Worm (Caenorhabditis elegans): ENCODE results near the gene sams-3.

Gene sams-3

DNA sequence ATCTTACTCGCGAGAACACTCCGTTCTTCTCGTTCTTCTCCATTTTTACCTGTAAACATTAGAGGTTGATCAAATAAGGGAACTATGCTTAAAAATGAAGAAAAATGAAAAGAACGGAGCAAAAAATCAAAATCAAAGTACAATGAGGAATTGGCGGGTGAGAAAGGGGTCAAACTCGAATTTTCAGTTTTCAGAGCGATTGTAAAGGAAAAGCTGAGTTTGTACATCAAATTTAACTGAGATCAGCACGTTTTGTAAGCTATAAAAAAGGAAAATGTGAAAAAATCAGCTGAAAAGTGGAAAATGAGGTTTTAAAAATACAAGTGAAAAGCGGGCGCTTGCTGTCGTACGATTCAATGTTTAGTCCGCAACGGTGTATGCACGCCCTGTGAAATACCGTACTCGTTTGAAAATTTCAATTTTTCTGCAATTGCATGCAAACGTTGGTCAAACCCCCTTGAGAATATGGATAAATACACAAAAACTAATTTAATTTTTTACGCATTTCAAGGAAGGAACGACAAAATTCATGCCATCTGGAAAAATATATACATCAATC lies 34.3 kb upstream of the sams-3 start, which contains the start of gene oops-1:
oops-1 (minus strand) TSS at position 51 of the 559 bp plus-strand sequence.
- TF ChIP-seq dsc-1 (tag; optimal IDR thresholded peaks at IDR 0.05) (no peak), aly-2 (tag; optimal IDR thresholded peaks at IDR 0.05) (no peak), snpc-4 (tag; optimal IDR thresholded peaks at IDR 0.05) (no peak), nhr-20 (tag; optimal IDR thresholded peaks at IDR 0.05) (no peak), blmp-1 (tag; optimal IDR thresholded peaks at IDR 0.05) (no peak), ceh-63 (GFP tag; optimal IDR thresholded peaks at IDR 0.05) (no peak), pag-3 (tag; optimal IDR thresholded peaks at IDR 0.05; ENCODE audit: borderline replicate concordance, insufficient read depth) (no peak), hlh-4 (tag; optimal IDR thresholded peaks at IDR 0.05) (no peak), unc-130 (tag; optimal IDR thresholded peaks at IDR 0.05) (no peak), sup-37 (GFP tag; optimal IDR thresholded peaks at IDR 0.05) (no peak), lin-13 (GFP tag; optimal IDR thresholded peaks at IDR 0.05) (no peak), ces-1 (GFP tag; optimal IDR thresholded peaks at IDR 0.05) (no peak), lir-3 (tag; optimal IDR thresholded peaks at IDR 0.05; ENCODE audit: poor library complexity) (no peak), egl-27 (tag; optimal IDR thresholded peaks at IDR 0.05) (no peak), ama-1 (optimal IDR thresholded peaks at IDR 0.05) (no peak), ceh-8 (GFP tag; optimal IDR thresholded peaks at IDR 0.05) (no peak)

DNA sequence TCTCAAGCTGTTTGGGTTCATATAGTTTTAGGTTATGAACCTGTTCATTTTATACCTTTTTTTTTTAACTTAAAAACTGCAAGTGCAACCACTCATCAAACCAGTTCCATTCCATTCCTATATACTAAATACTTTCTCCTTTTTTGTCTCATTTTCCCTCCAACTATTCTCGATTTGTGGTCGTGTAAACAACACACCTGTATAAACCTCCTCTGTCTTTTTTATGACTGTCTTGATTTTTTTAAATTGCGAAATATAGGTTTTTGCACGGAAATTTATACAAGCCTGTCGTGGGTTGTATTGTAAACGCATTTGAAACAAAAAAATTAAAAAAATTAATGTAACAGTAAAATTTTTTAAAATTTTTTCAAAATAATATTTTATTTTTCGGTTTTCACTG lies 32.0 kb upstream of the sams-3 start:
- TF ChIP-seq nhr-85 (tag) (peak; percentile 51), dpl-1 (GFP tag; optimal IDR thresholded peaks at IDR 0.05) (no peak), nhr-237 (tag; optimal IDR thresholded peaks at IDR 0.05) (no peak), lsy-2 (tag; optimal IDR thresholded peaks at IDR 0.05) (no peak), mab-9 (GFP tag; IDR thresholded peaks at IDR 0.05) (no peak), mep-1 (tag; optimal IDR thresholded peaks at IDR 0.05) (no peak), unc-98 (GFP tag; IDR thresholded peaks at IDR 0.05) (no peak), C04F5.9 (tag; optimal IDR thresholded peaks at IDR 0.05) (no peak), skn-1 (tag; optimal IDR thresholded peaks at IDR 0.05) (peak; percentile 23), egl-13 (tag; optimal IDR thresholded peaks at IDR 0.05) (no peak), pag-3 (tag; optimal IDR thresholded peaks at IDR 0.05; ENCODE audit: borderline replicate concordance, insufficient read depth) (no peak), fos-1 (tag; optimal IDR thresholded peaks at IDR 0.05) (no peak), egl-27 (tag; optimal IDR thresholded peaks at IDR 0.05) (no peak), F16B12.6 (tag; optimal IDR thresholded peaks at IDR 0.05) (no peak), unc-62 (GFP tag; optimal IDR thresholded peaks at IDR 0.05) (no peak), xbp-1 (tag; optimal IDR thresholded peaks at IDR 0.05) (no peak), snu-23 (GFP tag; optimal IDR thresholded peaks at IDR 0.05) (no peak), grh-1 (GFP tag; IDR thresholded peaks at IDR 0.05) (no peak), pax-3 (tag; optimal IDR thresholded peaks at IDR 0.05) (no peak), efl-1 (optimal IDR thresholded peaks at IDR 0.05) (no peak), efl-1 (GFP tag; optimal IDR thresholded peaks at IDR 0.05 in 1 of 2) (no peak), sox-4 (tag; optimal IDR thresholded peaks at IDR 0.05) (no peak), nhr-90 (tag; optimal IDR thresholded peaks at IDR 0.05; ENCODE audit: poor library complexity) (no peak), tbx-2 (tag; optimal IDR thresholded peaks at IDR 0.05) (no peak), nhr-47 (tag; optimal IDR thresholded peaks at IDR 0.05) (no peak), ceh-82 (tag; optimal IDR thresholded peaks at IDR 0.05) (no peak), mef-2 (tag; optimal IDR thresholded peaks at IDR 0.05) (no peak), blmp-1 (tag; optimal IDR thresholded peaks at IDR 0.05) (peak; percentile 50), lin-14 (GFP tag; optimal IDR thresholded peaks at IDR 0.05) (peak; percentile 26), pqm-1 (tag; optimal IDR thresholded peaks at IDR 0.05) (no peak)

Data from whole organism, L1 larva.